Fruit fly (Drosophila melanogaster): ENCODE results near the gene grass.

Gene grass

DNA sequence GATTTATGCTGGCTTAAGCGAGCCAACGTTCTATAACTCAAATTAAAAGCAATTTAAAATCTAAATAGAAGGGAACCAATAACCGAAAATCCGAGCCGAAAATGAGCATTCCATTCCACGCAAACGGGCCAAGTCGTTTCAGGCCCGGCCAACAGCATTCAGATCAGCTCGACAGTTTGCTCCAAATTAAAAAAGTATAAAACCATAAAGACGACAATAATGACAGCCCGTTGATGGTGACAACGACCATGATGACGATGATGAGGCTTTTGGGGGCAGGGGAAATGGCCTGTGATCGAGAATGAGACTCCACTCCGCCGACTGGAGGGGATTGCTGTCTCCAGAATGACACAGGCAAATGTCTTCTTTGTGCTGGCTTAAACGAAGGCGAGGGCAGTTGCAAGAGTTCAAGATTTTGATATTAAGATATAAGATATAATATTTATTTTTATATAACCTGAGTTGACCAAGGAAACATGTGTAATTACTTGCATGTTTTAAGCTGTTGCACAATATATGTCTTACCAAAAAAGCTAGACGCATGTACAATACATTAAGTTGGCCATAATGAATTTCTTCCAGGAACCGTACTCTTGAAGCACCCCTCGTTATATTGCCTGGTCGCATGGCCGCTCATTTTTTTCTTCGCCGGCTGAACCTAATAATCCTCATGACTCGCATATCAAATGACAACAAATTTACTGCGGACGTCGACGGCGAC, 47.1 kb downstream of the grass start:
- TF ChIP-seq Eip78C (GFP tag) (peak; percentile 61), CG1621 (tag; optimal IDR thresholded peaks at IDR 0.05) (no peak), CG3919 (GFP tag; optimal IDR thresholded peaks at IDR 0.05) (peak; percentile 43), fd59A (GFP tag; optimal IDR thresholded peaks at IDR 0.05) (peak; percentile 42), CG9139 (GFP tag; optimal IDR thresholded peaks at IDR 0.05) (no peak), CG8632 (GFP tag; optimal IDR thresholded peaks at IDR 0.05) (peak; percentile 51), ss (GFP tag; optimal IDR thresholded peaks at IDR 0.05) (peak in 1 of 2 experiments; percentile 10), salr (GFP tag; optimal IDR thresholded peaks at IDR 0.05) (no peak), lz (GFP tag; optimal IDR thresholded peaks at IDR 0.05) (no peak), achi (GFP tag; optimal IDR thresholded peaks at IDR 0.05) (peak; percentile 41), Lpt (GFP tag; optimal IDR thresholded peaks at IDR 0.05) (no peak), CG31627 (GFP tag; optimal IDR thresholded peaks at IDR 0.05) (no peak), Hr38 (GFP tag; optimal IDR thresholded peaks at IDR 0.05) (no peak), CG16779 (tag; optimal IDR thresholded peaks at IDR 0.05) (no peak), CG11902 (GFP tag; optimal IDR thresholded peaks at IDR 0.05) (peak; percentile 42), Ets21C (GFP tag; optimal IDR thresholded peaks at IDR 0.05) (no peak), vri (GFP tag; optimal IDR thresholded peaks at IDR 0.05) (no peak), pdm3 (GFP tag; optimal IDR thresholded peaks at IDR 0.05) (no peak), CG10669 (GFP tag; optimal IDR thresholded peaks at IDR 0.05) (peak; percentile 60), Sox14 (GFP tag; optimal IDR thresholded peaks at IDR 0.05) (no peak), CG8119 (GFP tag; IDR thresholded peaks at IDR 0.05) (0 out of 3 replicates have a peak, but pooled peaks have one; percentile 21), esn (GFP tag; optimal IDR thresholded peaks at IDR 0.05) (peak; percentile 20), CG4318 (GFP tag; optimal IDR thresholded peaks at IDR 0.05) (no peak), cyc (GFP tag; optimal IDR thresholded peaks at IDR 0.05) (peak; percentile 32), Blimp-1 (GFP tag; optimal IDR thresholded peaks at IDR 0.05) (peak; percentile 20), fkh (GFP tag; optimal IDR thresholded peaks at IDR 0.05) (no peak), spab (GFP tag; optimal IDR thresholded peaks at IDR 0.05) (peak; percentile 49), Hr4 (GFP tag; optimal IDR thresholded peaks at IDR 0.05) (no peak), Smox (GFP tag; optimal IDR thresholded peaks at IDR 0.05) (peak; percentile 11), CG3032 (tag; optimal IDR thresholded peaks at IDR 0.05) (peak; percentile 66), CG6808 (GFP tag; optimal IDR thresholded peaks at IDR 0.05) (peak; percentile 55), CG11294 (GFP tag; IDR thresholded peaks at IDR 0.05) (no peak), net (GFP tag; optimal IDR thresholded peaks at IDR 0.05) (no peak), CG6854 (GFP tag; optimal IDR thresholded peaks at IDR 0.05) (peak; percentile 20), CG11762 (GFP tag; optimal IDR thresholded peaks at IDR 0.05; ENCODE audit: insufficient read depth) (peak; percentile 23), Gug (GFP tag; IDR thresholded peaks at IDR 0.05) (no peak), dsx (GFP tag; optimal IDR thresholded peaks at IDR 0.05; ENCODE audit: poor library complexity, severe bottlenecking) (peak; percentile 34), Eip93F (GFP tag; optimal IDR thresholded peaks at IDR 0.05) (no peak), Eip75B (GFP tag; optimal IDR thresholded peaks at IDR 0.05) (no peak), Ets96B (tag; optimal IDR thresholded peaks at IDR 0.05) (peak; percentile 74), Sox15 (GFP tag; optimal IDR thresholded peaks at IDR 0.05) (no peak), Hr39 (GFP tag; optimal IDR thresholded peaks at IDR 0.05) (no peak), OdsH (GFP tag; optimal IDR thresholded peaks at IDR 0.05) (peak; percentile 12), CG34406 (GFP tag; optimal IDR thresholded peaks at IDR 0.05) (peak; percentile 35), topi (GFP tag; optimal IDR thresholded peaks at IDR 0.05) (peak; percentile 30), CG8319 (GFP tag; optimal IDR thresholded peaks at IDR 0.05) (no peak), dac (GFP tag; optimal IDR thresholded peaks at IDR 0.05) (no peak), CG10631 (GFP tag; optimal IDR thresholded peaks at IDR 0.05) (peak; percentile 21), CG32006 (GFP tag; optimal IDR thresholded peaks at IDR 0.05) (peak; percentile 29), CG7368 (GFP tag; optimal IDR thresholded peaks at IDR 0.05) (no peak), acj6 (GFP tag; optimal IDR thresholded peaks at IDR 0.05) (peak; percentile 26)
